Fruit fly (Drosophila melanogaster): ENCODE data around the gene lectin-33A.

DNA sequence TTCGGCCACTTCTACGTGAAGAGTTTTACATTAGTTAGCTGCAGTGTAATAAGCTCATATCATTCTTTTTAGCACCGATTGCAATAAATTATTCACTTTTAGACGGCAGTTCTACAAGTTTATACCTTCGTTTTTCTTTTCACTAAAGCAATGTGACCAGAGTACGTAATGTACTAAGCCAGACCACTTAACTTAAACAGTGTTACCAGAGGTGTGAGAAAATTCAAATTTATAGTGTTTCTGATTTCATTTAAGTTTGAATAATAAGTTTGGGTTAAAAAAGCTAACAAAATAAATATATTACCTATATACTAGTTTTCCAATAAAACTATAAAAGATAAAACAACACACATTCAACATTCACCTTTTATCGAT, 33.9 kb upstream of the lectin-33A start:
- TF ChIP-seq Hr78 (GFP tag; optimal IDR thresholded peaks at IDR 0.05) (no peak), Hnf4 (GFP tag; optimal IDR thresholded peaks at IDR 0.05) (no peak), Mio (GFP tag; optimal IDR thresholded peaks at IDR 0.05) (no peak), Myc (optimal IDR thresholded peaks at IDR 0.05) (no peak), GATAd (GFP tag; optimal IDR thresholded peaks at IDR 0.05) (no peak), Vsx2 (GFP tag; optimal IDR thresholded peaks at IDR 0.05; ENCODE audit: partially characterized antibody) (no peak), psq (GFP tag; optimal IDR thresholded peaks at IDR 0.05) (no peak), CG9705 (GFP tag; optimal IDR thresholded peaks at IDR 0.05) (no peak), pan (optimal IDR thresholded peaks at IDR 0.05) (no peak), Abd-B (GFP tag; optimal IDR thresholded peaks at IDR 0.05) (no peak), h (GFP tag; optimal IDR thresholded peaks at IDR 0.05) (no peak), foxo (GFP tag; optimal IDR thresholded peaks at IDR 0.05) (no peak), N (GFP tag; optimal IDR thresholded peaks at IDR 0.05) (no peak)

Data from whole organism, wandering third instar larva.